Worm (Caenorhabditis elegans): ENCODE results near the gene C45B11.2.

DNA sequence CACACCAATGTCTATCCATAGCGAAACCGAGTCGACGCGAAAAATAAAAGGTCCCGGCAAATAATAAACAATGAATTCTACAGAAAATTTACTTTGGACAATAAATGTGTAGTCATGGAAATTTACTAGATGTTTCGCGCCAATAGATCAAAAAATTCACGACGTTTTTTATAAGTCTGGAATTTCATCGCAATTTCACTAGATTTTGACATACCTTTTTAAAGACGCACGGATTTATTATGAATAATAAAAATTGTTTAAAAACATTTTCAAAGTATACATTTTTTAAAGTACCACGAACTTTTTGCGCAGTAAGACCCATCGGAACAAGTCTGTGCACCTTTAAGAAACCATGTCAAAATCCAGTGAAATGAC lies 33.5 kb downstream of the C45B11.2 start:
- TF ChIP-seq mcd-1 (GFP tag; IDR thresholded peaks at IDR 0.05) (no peak), nhr-90 (tag; optimal IDR thresholded peaks at IDR 0.05) (no peak), egrh-3 (GFP tag; IDR thresholded peaks at IDR 0.05) (no peak), ztf-22 (GFP tag; optimal IDR thresholded peaks at IDR 0.05) (no peak), T07F8.4 (tag; optimal IDR thresholded peaks at IDR 0.05) (no peak), nfya-2 (GFP tag; IDR thresholded peaks at IDR 0.05) (no peak), ama-1 (optimal IDR thresholded peaks at IDR 0.05) (no peak), ama-1 (GFP tag; optimal IDR thresholded peaks at IDR 0.05) (no peak), tbx-9 (tag; optimal IDR thresholded peaks at IDR 0.05; ENCODE audit: borderline replicate concordance) (no peak), nhr-179 (tag; optimal IDR thresholded peaks at IDR 0.05) (no peak), F49E8.2 (tag; optimal IDR thresholded peaks at IDR 0.05; ENCODE audit: insufficient read depth) (no peak)

Data from whole organism, young adult.